Fruit fly (Drosophila melanogaster): ENCODE measurements around the gene CG12182.
A peak's percentile ranks its signal among the peaks of the same experiment; 100 is the strongest.

The CG12182 gene

DNA sequence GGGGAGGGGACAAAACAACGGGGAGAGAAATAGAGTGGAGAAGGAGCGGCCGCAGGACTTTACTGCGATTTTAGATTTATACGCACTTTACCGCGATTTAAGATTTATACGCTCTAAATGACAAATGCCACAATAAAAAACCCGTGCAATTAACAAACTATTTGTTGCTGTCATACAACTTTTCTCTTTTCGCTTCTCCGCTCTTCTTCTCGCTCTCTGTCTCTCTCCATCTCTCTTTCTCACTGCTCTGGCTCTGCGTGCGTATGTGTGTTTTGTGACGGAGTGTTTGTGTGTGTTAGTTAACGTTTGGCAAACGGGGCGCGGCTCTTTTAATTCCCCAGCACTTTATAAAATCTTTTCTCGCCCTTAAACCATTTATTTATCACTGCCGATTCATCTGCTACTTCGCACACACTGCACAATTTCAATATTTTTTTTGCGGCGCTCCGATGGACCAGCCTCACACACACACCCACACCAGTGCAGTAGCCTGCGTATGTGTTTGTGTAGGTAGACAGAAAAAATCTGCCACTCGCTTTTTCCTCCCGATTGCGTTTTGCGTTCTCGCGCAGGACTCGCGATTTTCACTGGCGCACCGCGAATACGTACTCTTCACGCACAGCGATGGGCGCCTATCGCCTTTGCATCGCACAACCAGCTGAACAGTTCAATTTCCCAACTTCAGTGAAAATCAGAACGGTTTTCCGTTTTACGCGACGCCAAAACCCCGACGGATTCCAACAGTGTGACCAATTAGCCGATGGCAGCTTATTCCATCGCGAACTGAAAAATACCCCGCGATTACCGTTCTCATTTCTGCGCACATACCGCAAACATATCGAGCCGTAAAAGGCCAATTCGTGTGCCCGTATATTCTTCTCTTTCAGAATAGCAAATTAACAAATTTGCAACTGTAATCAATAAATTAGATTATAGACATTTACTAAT is 13.3 kb downstream of the CG12182 start, which contains the start of gene msn (continued):
- peak; percentile 86 for TF ChIP-seq CG6854 (GFP tag; optimal IDR thresholded peaks at IDR 0.05)
- peak; percentile 25 for TF ChIP-seq vri (GFP tag; optimal IDR thresholded peaks at IDR 0.05)
- peak; percentile 85 for TF ChIP-seq Eip78C (GFP tag)
- no peak for TF ChIP-seq acj6 (GFP tag; optimal IDR thresholded peaks at IDR 0.05)
- TF ChIP-seq CG7368 (GFP tag; optimal IDR thresholded peaks at IDR 0.05), result no peak
- no peak for TF ChIP-seq CG32006 (GFP tag; optimal IDR thresholded peaks at IDR 0.05)
- TF ChIP-seq CG15336 (GFP tag; IDR thresholded peaks at IDR 0.05), result peak; percentile 31; the same call in 1 of the 2 replicates
- TF ChIP-seq fd85E (GFP tag; optimal IDR thresholded peaks at IDR 0.05), result peak; percentile 22
- TF ChIP-seq achi (GFP tag; optimal IDR thresholded peaks at IDR 0.05), result peak; percentile 9
- TF ChIP-seq Ets21C (GFP tag; optimal IDR thresholded peaks at IDR 0.05), result no peak
- TF ChIP-seq Eip93F (GFP tag; optimal IDR thresholded peaks at IDR 0.05), result no peak
- TF ChIP-seq Sox14 (GFP tag; optimal IDR thresholded peaks at IDR 0.05), result peak; percentile 38
- TF ChIP-seq Eip75B (GFP tag; optimal IDR thresholded peaks at IDR 0.05), result peak; percentile 9

DNA sequence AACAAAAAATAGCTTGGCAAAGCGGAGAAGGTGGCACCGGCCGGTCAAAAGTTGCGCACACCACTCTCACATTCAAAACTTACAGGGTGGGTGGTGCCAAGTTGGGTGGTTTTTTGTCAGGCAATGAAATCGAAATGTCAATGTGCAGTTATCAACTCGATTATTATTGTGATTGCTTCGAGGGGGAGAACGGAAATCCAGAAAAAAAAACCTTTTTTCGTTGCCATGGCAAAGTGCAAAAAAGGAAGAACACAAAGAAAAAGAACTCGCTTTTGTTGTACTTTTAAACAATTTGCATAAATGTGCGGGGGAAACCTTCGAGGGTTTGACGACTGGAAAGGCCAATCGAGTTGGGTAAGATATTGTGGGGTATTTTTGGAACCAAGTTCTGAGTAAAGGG is 14.6 kb downstream of the CG12182 start:
- peak; percentile 31 for TF ChIP-seq CG6854 (GFP tag; optimal IDR thresholded peaks at IDR 0.05)
- TF ChIP-seq pdm3 (GFP tag; optimal IDR thresholded peaks at IDR 0.05), result no peak

DNA sequence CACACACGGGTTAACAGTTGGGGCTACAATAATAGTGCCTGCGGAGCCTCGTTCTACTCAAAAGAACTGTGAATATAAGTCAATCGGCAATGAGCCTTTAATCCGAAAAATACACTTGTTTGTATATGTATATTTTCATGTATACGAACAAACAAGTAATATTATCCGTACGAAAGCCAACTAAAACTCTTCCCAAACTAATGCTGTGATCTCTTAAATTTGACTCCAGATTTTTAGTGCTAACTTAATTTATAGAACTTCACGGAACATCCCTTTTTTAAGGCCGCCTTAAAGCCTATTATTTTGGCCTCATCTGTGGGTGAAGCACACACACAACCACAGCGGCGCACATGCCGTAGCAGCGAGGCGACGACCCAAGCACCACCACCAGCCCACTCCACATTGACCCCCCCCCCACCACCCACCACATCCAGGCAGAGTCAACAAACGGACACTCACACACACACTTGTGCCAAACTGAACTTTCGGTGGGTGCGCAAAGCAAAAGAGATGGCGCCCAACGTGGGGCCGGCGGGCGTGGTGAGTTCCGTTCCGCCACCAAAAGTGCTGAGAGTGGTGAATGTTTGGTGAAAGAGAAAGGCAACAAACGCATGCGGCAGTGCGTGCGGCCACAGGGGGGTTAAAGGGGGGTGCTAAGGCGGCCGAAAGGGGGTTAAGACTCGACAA is 15.1 kb downstream of the CG12182 start:
- TF ChIP-seq CG8119 (GFP tag; IDR thresholded peaks at IDR 0.05) (peak; percentile 91), CG11294 (GFP tag; IDR thresholded peaks at IDR 0.05) (peak; percentile 64; the same call in 1 of the 2 replicates), fd59A (GFP tag; optimal IDR thresholded peaks at IDR 0.05) (peak; percentile 84), CG31627 (GFP tag; optimal IDR thresholded peaks at IDR 0.05) (peak; percentile 40), CG10669 (GFP tag; optimal IDR thresholded peaks at IDR 0.05) (peak; percentile 85), CG1621 (tag; optimal IDR thresholded peaks at IDR 0.05) (peak; percentile 76), Hr39 (GFP tag; optimal IDR thresholded peaks at IDR 0.05) (peak; percentile 70), Sox15 (GFP tag; optimal IDR thresholded peaks at IDR 0.05) (peak; percentile 52), topi (GFP tag; optimal IDR thresholded peaks at IDR 0.05) (peak; percentile 57), CG6808 (GFP tag; optimal IDR thresholded peaks at IDR 0.05) (peak; percentile 83), Ets21C (GFP tag; optimal IDR thresholded peaks at IDR 0.05) (peak; percentile 7), eg (GFP tag; IDR thresholded peaks at IDR 0.05) (peak; percentile 72), Blimp-1 (GFP tag; optimal IDR thresholded peaks at IDR 0.05) (peak; percentile 21), CG16779 (tag; optimal IDR thresholded peaks at IDR 0.05) (peak; percentile 67), CG4318 (GFP tag; optimal IDR thresholded peaks at IDR 0.05) (peak; percentile 85), esn (GFP tag; optimal IDR thresholded peaks at IDR 0.05) (peak; percentile 68), Eip78C (GFP tag) (peak; percentile 96), Eip93F (GFP tag; optimal IDR thresholded peaks at IDR 0.05) (no peak), CG7368 (GFP tag; optimal IDR thresholded peaks at IDR 0.05) (peak; percentile 41), fkh (GFP tag; optimal IDR thresholded peaks at IDR 0.05) (peak; percentile 48), Eip75B (GFP tag; optimal IDR thresholded peaks at IDR 0.05) (peak; percentile 78), net (GFP tag; optimal IDR thresholded peaks at IDR 0.05) (peak; percentile 82), CG6792 (GFP tag; optimal IDR thresholded peaks at IDR 0.05) (peak; percentile 68), salr (GFP tag; optimal IDR thresholded peaks at IDR 0.05) (peak; percentile 52 to 91), CG11762 (GFP tag; optimal IDR thresholded peaks at IDR 0.05; ENCODE audit: insufficient read depth) (peak; percentile 72), CG15336 (GFP tag; IDR thresholded peaks at IDR 0.05) (peak; percentile 89), dsx (GFP tag; optimal IDR thresholded peaks at IDR 0.05; ENCODE audit: poor library complexity, severe bottlenecking) (peak; percentile 69), Smox (GFP tag; optimal IDR thresholded peaks at IDR 0.05) (peak; percentile 52), Sox14 (GFP tag; optimal IDR thresholded peaks at IDR 0.05) (peak; percentile 83), svp (GFP tag) (peak; percentile 67), CG8632 (GFP tag; optimal IDR thresholded peaks at IDR 0.05) (peak; percentile 67), acj6 (GFP tag; optimal IDR thresholded peaks at IDR 0.05) (peak; percentile 75), pdm3 (GFP tag; optimal IDR thresholded peaks at IDR 0.05) (peak; percentile 85), CG6163 (GFP tag; IDR thresholded peaks at IDR 0.05) (peak; percentile 66), achi (GFP tag; optimal IDR thresholded peaks at IDR 0.05) (peak; percentile 80), fd85E (GFP tag; optimal IDR thresholded peaks at IDR 0.05) (no peak), Gug (GFP tag; IDR thresholded peaks at IDR 0.05) (peak; percentile 71), Ets96B (tag; optimal IDR thresholded peaks at IDR 0.05) (peak; percentile 85), Met (GFP tag; optimal IDR thresholded peaks at IDR 0.05) (peak; percentile 61)

Measured in whole organism, prepupa.